Fruit fly (Drosophila melanogaster): ENCODE data around the gene pkm.
"Not testable (repeated sequence)": the region's sequence is repeated elsewhere in the genome, so short reads cannot be mapped to it uniquely, and the experiment has no call there.

pkm gene

DNA sequence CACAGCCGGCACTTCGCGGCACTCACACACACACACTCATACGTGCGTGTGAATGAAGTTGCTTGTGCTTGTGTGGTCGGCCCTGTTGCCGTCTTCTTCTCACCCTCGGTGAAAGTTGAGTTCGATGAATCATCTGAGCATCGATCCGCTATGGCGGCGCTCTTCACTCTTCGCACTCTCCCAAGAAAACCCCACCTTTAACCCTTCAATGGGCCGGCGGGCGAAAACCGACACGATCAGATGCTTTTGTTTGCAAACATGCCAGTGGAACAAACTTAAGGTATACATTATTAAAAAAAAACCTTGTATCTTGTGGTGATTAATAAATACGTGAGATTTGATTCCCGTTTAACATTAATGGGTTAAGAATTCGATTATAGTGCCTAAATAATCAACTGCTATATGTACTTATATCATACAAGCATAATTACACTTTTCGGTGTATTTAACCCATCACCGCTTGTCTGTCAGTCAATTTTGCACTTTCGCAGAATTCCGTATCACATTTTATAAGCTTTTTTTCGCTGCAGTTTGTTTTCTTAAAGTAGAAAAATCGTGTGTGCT is 16.9 kb upstream of the pkm start:
- TF ChIP-seq br (GFP tag; optimal IDR thresholded peaks at IDR 0.05) (peak; percentile 62), Sp1 (GFP tag; optimal IDR thresholded peaks at IDR 0.05) (peak; percentile 38), h (GFP tag; optimal IDR thresholded peaks at IDR 0.05) (peak; percentile 55), pan (optimal IDR thresholded peaks at IDR 0.05) (no peak), Rel (GFP tag; optimal IDR thresholded peaks at IDR 0.05) (no peak), Rel (tag; optimal IDR thresholded peaks at IDR 0.05) (peak; percentile 65), Dfd (GFP tag; optimal IDR thresholded peaks at IDR 0.05) (no peak), rgr (GFP tag; optimal IDR thresholded peaks at IDR 0.05) (peak; percentile 41), Hnf4 (GFP tag; optimal IDR thresholded peaks at IDR 0.05) (peak; percentile 31), foxo (GFP tag; optimal IDR thresholded peaks at IDR 0.05) (peak in 1 of 2 experiments; percentile 26), sage (GFP tag; optimal IDR thresholded peaks at IDR 0.05) (peak; percentile 47), HLH106 (tag; optimal IDR thresholded peaks at IDR 0.05) (peak; percentile 36), psq (GFP tag; optimal IDR thresholded peaks at IDR 0.05) (peak; percentile 32), Abd-B (GFP tag; optimal IDR thresholded peaks at IDR 0.05) (no peak), woc (GFP tag; optimal IDR thresholded peaks at IDR 0.05) (peak; percentile 59), ey (GFP tag; optimal IDR thresholded peaks at IDR 0.05) (peak; percentile 51), dmrt93B (GFP tag; optimal IDR thresholded peaks at IDR 0.05) (no peak), Jra (GFP tag; optimal IDR thresholded peaks at IDR 0.05) (peak; percentile 74)

- TF ChIP-seq GATAd, Hnf4, usp (GFP tag; optimal IDR thresholded peaks at IDR 0.05): not testable (repeated sequence)
These were observed 15.6 kb upstream of the pkm start, which contains the start of gene rho-4 for dm6 chrX:11599589-11599988. rho-4 (plus strand) TSS chrX:11599838.

dm6 chrX:11580200-11580840 is 3.7 kb downstream of the pkm start, which contains the start of gene nod:
nod (plus strand) TSS chrX:11580772.
- TF ChIP-seq fru (GFP tag; optimal IDR thresholded peaks at IDR 0.05): peak; percentile 74
- peak; percentile 34 for TF ChIP-seq br (GFP tag; optimal IDR thresholded peaks at IDR 0.05)
- no peak for TF ChIP-seq Dif (GFP tag; optimal IDR thresholded peaks at IDR 0.05; ENCODE audit: partially characterized antibody)
- TF ChIP-seq OdsH (GFP tag; optimal IDR thresholded peaks at IDR 0.05): peak; percentile 29
- TF ChIP-seq sv (GFP tag; optimal IDR thresholded peaks at IDR 0.05): peak; percentile 38
- peak; percentile 36 for TF ChIP-seq CG9705 (GFP tag; optimal IDR thresholded peaks at IDR 0.05)
- TF ChIP-seq psq (GFP tag; optimal IDR thresholded peaks at IDR 0.05): peak; percentile 42
- TF ChIP-seq CrebA (GFP tag; optimal IDR thresholded peaks at IDR 0.05; ENCODE audit: borderline replicate concordance): no peak
- TF ChIP-seq HLH106 (tag; optimal IDR thresholded peaks at IDR 0.05): peak; percentile 54
- peak; percentile 40 for TF ChIP-seq h (GFP tag; optimal IDR thresholded peaks at IDR 0.05)
- peak; percentile 64 for TF ChIP-seq Hr83 (GFP tag; optimal IDR thresholded peaks at IDR 0.05; ENCODE audit: poor library complexity, severe bottlenecking)
- peak; percentile 65 for TF ChIP-seq rgr (GFP tag; optimal IDR thresholded peaks at IDR 0.05)
- no peak for TF ChIP-seq Dfd (GFP tag; optimal IDR thresholded peaks at IDR 0.05)
- TF ChIP-seq Hr78 (GFP tag; optimal IDR thresholded peaks at IDR 0.05): no peak
- no peak for TF ChIP-seq dl (GFP tag; optimal IDR thresholded peaks at IDR 0.05; ENCODE audit: insufficient read depth in 1 of 2, partially characterized antibody in 2 of 2)
- TF ChIP-seq ey (GFP tag; optimal IDR thresholded peaks at IDR 0.05): peak; percentile 63
- peak; percentile 43 for TF ChIP-seq Sp1 (GFP tag; optimal IDR thresholded peaks at IDR 0.05)
- TF ChIP-seq dmrt93B (GFP tag; optimal IDR thresholded peaks at IDR 0.05): no peak
- TF ChIP-seq foxo (GFP tag; optimal IDR thresholded peaks at IDR 0.05): peak in 1 of 2 experiments; percentile 71
- no peak for TF ChIP-seq Vsx2 (GFP tag; optimal IDR thresholded peaks at IDR 0.05; ENCODE audit: partially characterized antibody)
- no peak for TF ChIP-seq GATAd (GFP tag; optimal IDR thresholded peaks at IDR 0.05)

- TF ChIP-seq Myc (optimal IDR thresholded peaks at IDR 0.05): peak; percentile 54
- no peak for TF ChIP-seq jim (GFP tag; optimal IDR thresholded peaks at IDR 0.05)
- TF ChIP-seq h (GFP tag; optimal IDR thresholded peaks at IDR 0.05): no peak
- no peak for TF ChIP-seq Vsx2 (GFP tag; optimal IDR thresholded peaks at IDR 0.05; ENCODE audit: partially characterized antibody)
- no peak for TF ChIP-seq pan (optimal IDR thresholded peaks at IDR 0.05)
- TF ChIP-seq woc (GFP tag; optimal IDR thresholded peaks at IDR 0.05): no peak
- no peak for TF ChIP-seq Sp1 (GFP tag; optimal IDR thresholded peaks at IDR 0.05)
- TF ChIP-seq sv (GFP tag; optimal IDR thresholded peaks at IDR 0.05): no peak
These were observed 5.1 kb downstream of the pkm start for dm6 chrX:11578841-11579240.
